Fruit fly (Drosophila melanogaster) whole organism, embryonic: ENCODE data around the gene CG32073.
A peak's percentile ranks its signal among the peaks of the same experiment; 100 is the strongest.

Experiments
- Ada2b ChIP-seq: fragments of 200-800 bp; sonication (Bioruptor generic); IDR thresholded peaks from 2 replicates; pipeline ENCODE4 v1.3.6; 2022; ENCODE audit warnings: missing biosample characterization, missing genetic modification characterization
- B-H1 ChIP-seq: fragments of 200-800 bp; sonication (Bioruptor generic); IDR thresholded peaks from 3 replicates; pipeline ENCODE4 v1.3.6; 2022; ENCODE audit warnings: missing biosample characterization, missing genetic modification characterization
- CG10147 ChIP-seq: fragments of 200-800 bp; sonication (Bioruptor generic); optimal IDR thresholded peaks from 2 replicates; lab custom pipeline; 2019; ENCODE audit warnings: missing biosample characterization, mild to moderate bottlenecking, missing genetic modification characterization, moderate library complexity
- CG10321 ChIP-seq: fragments of 200-800 bp; sonication (Bioruptor generic); IDR thresholded peaks from 2 replicates; pipeline ENCODE4 v1.3.6; 2022; ENCODE audit warnings: missing biosample characterization, missing genetic modification characterization
- CG10959 ChIP-seq: fragments of 200-800 bp; sonication (Bioruptor generic); IDR thresholded peaks from 2 replicates; pipeline ENCODE4 v1.3.6; 2022; ENCODE audit warnings: missing biosample characterization, missing genetic modification characterization
- CG11504 ChIP-seq: fragments of 200-800 bp; sonication (Bioruptor generic); optimal IDR thresholded peaks from 3 replicates; lab custom pipeline; 2019; ENCODE audit warnings: missing biosample characterization, mild to moderate bottlenecking, missing genetic modification characterization, moderate library complexity
- CG13894 ChIP-seq: fragments of 200-800 bp; sonication (Bioruptor generic); optimal IDR thresholded peaks from 3 replicates; lab custom pipeline; 2018; ENCODE audit warnings: missing biosample characterization, mild to moderate bottlenecking, missing genetic modification characterization, moderate library complexity
- CG17186 ChIP-seq: fragments of 200-800 bp; sonication (Bioruptor generic); optimal IDR thresholded peaks from 3 replicates; lab custom pipeline; 2017; ENCODE audit warnings: missing biosample characterization, missing genetic modification reagents, missing genetic modification characterization
- CG17359 ChIP-seq: fragments of 200-800 bp; sonication (Bioruptor generic); optimal IDR thresholded peaks from 3 replicates; lab custom pipeline; 2018; ENCODE audit warnings: missing biosample characterization, mild to moderate bottlenecking, missing genetic modification characterization, moderate library complexity
- CG17802 ChIP-seq: fragments of 200-800 bp; sonication (Bioruptor generic); optimal IDR thresholded peaks from 2 replicates; lab custom pipeline; 2018; ENCODE audit warnings: missing biosample characterization, mild to moderate bottlenecking, missing genetic modification characterization, moderate library complexity
- CG18262 ChIP-seq: fragments of 200-800 bp; optimal IDR thresholded peaks from 3 replicates; lab custom pipeline; 2019; ENCODE audit warnings: missing biosample characterization, mild to moderate bottlenecking, missing genetic modification characterization, moderate library complexity
- CG18764 ChIP-seq: fragments of 200-800 bp; sonication (Bioruptor generic); optimal IDR thresholded peaks from 3 replicates; lab custom pipeline; 2016; ENCODE audit warnings: missing biosample characterization, missing genetic modification characterization
- CG3726 ChIP-seq: fragments of 200-800 bp; sonication (Bioruptor generic); IDR thresholded peaks from 3 replicates; pipeline ENCODE4, ENCODE4 v1.3.6; 2022; ENCODE audit warnings: missing biosample characterization, missing genetic modification characterization
- CG42726 ChIP-seq: fragments of 200-800 bp; sonication (Bioruptor generic); IDR thresholded peaks from 2 replicates; pipeline ENCODE4 v1.3.6; 2022; ENCODE audit warnings: missing biosample characterization, missing genetic modification characterization; ENCODE audit not compliant: partially characterized antibody
- CG4617 ChIP-seq: fragments of 200-800 bp; sonication (Bioruptor generic); optimal IDR thresholded peaks from 3 replicates; lab custom pipeline; 2016; ENCODE audit warnings: missing biosample characterization, missing genetic modification characterization, borderline replicate concordance
- CG5953 ChIP-seq: fragments of 200-800 bp; sonication (Bioruptor generic); IDR thresholded peaks from 2 replicates; pipeline ENCODE4 v1.3.6; 2022; ENCODE audit warnings: missing biosample characterization, missing genetic modification characterization
- CG6683 ChIP-seq: fragments of 200-800 bp; sonication (Bioruptor generic); optimal IDR thresholded peaks from 2 replicates; lab custom pipeline; 2017; ENCODE audit warnings: missing biosample characterization, mild to moderate bottlenecking, missing genetic modification characterization, missing genetic modification reagents
- CG6854 ChIP-seq: fragments of 200-800 bp; sonication (Bioruptor generic); optimal IDR thresholded peaks from 3 replicates; lab custom pipeline; 2017; ENCODE audit warnings: missing biosample characterization, mild to moderate bottlenecking, missing genetic modification characterization
- CG7786 ChIP-seq: fragments of 200-800 bp; sonication (Bioruptor generic); optimal IDR thresholded peaks from 2 replicates; lab custom pipeline; 2016; ENCODE audit warnings: missing biosample characterization, missing genetic modification characterization
- CG8478 ChIP-seq: fragments of >200 bp; optimal IDR thresholded peaks from 2 replicates; lab custom pipeline; 2018
- CG9797 ChIP-seq: fragments of 200-800 bp; sonication (Bioruptor generic); optimal IDR thresholded peaks from 3 replicates; lab custom pipeline; 2018; ENCODE audit warnings: missing biosample characterization, mild to moderate bottlenecking, missing genetic modification characterization
- CG9876 ChIP-seq: fragments of 200-800 bp; sonication (Bioruptor generic); optimal IDR thresholded peaks from 2 replicates; lab custom pipeline; 2016; ENCODE audit warnings: missing biosample characterization, missing genetic modification characterization
- Doc2 ChIP-seq: fragments of 200-800 bp; sonication (Bioruptor generic); IDR thresholded peaks from 2 replicates; pipeline ENCODE4 v1.3.6; 2022; ENCODE audit warnings: missing biosample characterization, missing genetic modification characterization
- Kr ChIP-seq: fragments of 200-800 bp; sonication (Bioruptor generic); optimal IDR thresholded peaks from 2 replicates; lab custom pipeline; 2017; ENCODE audit warnings: missing biosample characterization, mild to moderate bottlenecking, missing genetic modification characterization
- Med ChIP-seq: fragments of 200-800 bp; sonication (Bioruptor generic); peaks from one replicate; lab custom pipeline; 2016; ENCODE audit warnings: missing biosample characterization, missing genetic modification characterization, mild to moderate bottlenecking, inconsistent platforms, moderate library complexity
- Side ChIP-seq: fragments of 200-800 bp; sonication (Bioruptor generic); optimal IDR thresholded peaks from 2 replicates; lab custom pipeline; 2016; ENCODE audit warnings: missing biosample characterization, missing genetic modification characterization
- Taf1 ChIP-seq: fragments of 200-800 bp; sonication (Bioruptor generic); IDR thresholded peaks from 2 replicates; pipeline ENCODE4 v1.3.6; 2022; ENCODE audit warnings: missing biosample characterization, missing genetic modification characterization
- Tbp ChIP-seq: fragments of >200 bp; optimal IDR thresholded peaks from 2 replicates; lab custom pipeline; 2018; ENCODE audit warnings: missing biosample characterization, missing genetic modification characterization
- bab2 ChIP-seq: fragments of 200-800 bp; sonication (Bioruptor generic); optimal IDR thresholded peaks from 2 replicates; lab custom pipeline; 2016; ENCODE audit warnings: missing biosample characterization, missing genetic modification characterization
- cato ChIP-seq: fragments of 200-800 bp; sonication (Bioruptor generic); optimal IDR thresholded peaks from 2 replicates; lab custom pipeline; 2016; ENCODE audit warnings: missing biosample characterization, missing genetic modification characterization, borderline replicate concordance
- caup ChIP-seq: fragments of 200-800 bp; sonication (Bioruptor generic); optimal IDR thresholded peaks from 3 replicates; lab custom pipeline; 2017; ENCODE audit warnings: missing biosample characterization, mild to moderate bottlenecking, missing genetic modification characterization, moderate library complexity; ENCODE audit not compliant: severe bottlenecking
- crol ChIP-seq: fragments of 200-800 bp; sonication (Bioruptor generic); IDR thresholded peaks from 2 replicates; pipeline ENCODE4 v1.3.6; 2022; ENCODE audit warnings: missing biosample characterization, missing genetic modification characterization
- danr ChIP-seq: fragments of 200-800 bp; sonication (Bioruptor generic); IDR thresholded peaks from 2 replicates; pipeline ENCODE4 v1.3.6; 2022; ENCODE audit warnings: missing biosample characterization, missing genetic modification characterization
- disco-r ChIP-seq: fragments of 200-800 bp; sonication (Bioruptor generic); optimal IDR thresholded peaks from 2 replicates; lab custom pipeline; 2016; ENCODE audit warnings: missing biosample characterization, missing genetic modification characterization
- gcm ChIP-seq: fragments of 200-800 bp; sonication (Bioruptor generic); optimal IDR thresholded peaks from 2 replicates; lab custom pipeline; 2019; ENCODE audit warnings: missing biosample characterization, mild to moderate bottlenecking, missing genetic modification characterization, moderate library complexity
- gfzf ChIP-seq: fragments of 200-800 bp; sonication (Bioruptor generic); optimal IDR thresholded peaks from 2 replicates; lab custom pipeline; 2016; ENCODE audit warnings: missing biosample characterization, mild to moderate bottlenecking, missing genetic modification characterization, moderate library complexity
- her ChIP-seq: fragments of 200-800 bp; sonication (Bioruptor generic); optimal IDR thresholded peaks from 2 replicates; lab custom pipeline; 2016; ENCODE audit warnings: missing biosample characterization, missing genetic modification characterization
- jumu ChIP-seq: fragments of 200-800 bp; sonication (Bioruptor generic); optimal IDR thresholded peaks from 3 replicates; lab custom pipeline; 2016; ENCODE audit warnings: missing biosample characterization, missing genetic modification characterization
- kah ChIP-seq: fragments of 200-800 bp; sonication (Bioruptor generic); optimal IDR thresholded peaks from 2 replicates; lab custom pipeline; 2018; ENCODE audit warnings: missing biosample characterization, mild to moderate bottlenecking, missing genetic modification characterization
- otp ChIP-seq: fragments of 200-800 bp; sonication (Bioruptor generic); IDR thresholded peaks from 3 replicates; pipeline ENCODE4, ENCODE4 v1.3.6; 2022; ENCODE audit warnings: missing biosample characterization, missing genetic modification characterization
- pho ChIP-seq: fragments of 200-800 bp; sonication (Bioruptor generic); optimal IDR thresholded peaks from 2 replicates; lab custom pipeline; 2016; ENCODE audit warnings: missing biosample characterization, missing genetic modification characterization
- pita ChIP-seq: fragments of 200-800 bp; sonication (Bioruptor generic); optimal IDR thresholded peaks from 2 replicates; lab custom pipeline; 2017; ENCODE audit warnings: missing biosample characterization, mild to moderate bottlenecking, missing genetic modification characterization
- scrt ChIP-seq: fragments of 200-800 bp; sonication (Bioruptor generic); optimal IDR thresholded peaks from 2 replicates; lab custom pipeline; 2018; ENCODE audit warnings: missing biosample characterization, mild to moderate bottlenecking, missing genetic modification characterization, moderate library complexity
- sna ChIP-seq: fragments of 200-800 bp; sonication (Bioruptor generic); IDR thresholded peaks from 2 replicates; pipeline ENCODE4 v1.3.6; 2022; ENCODE audit warnings: missing biosample characterization, missing genetic modification characterization; ENCODE audit not compliant: partially characterized antibody
- stwl ChIP-seq: fragments of 200-800 bp; sonication (Bioruptor generic); optimal IDR thresholded peaks from 3 replicates; lab custom pipeline; 2018; ENCODE audit warnings: missing biosample characterization, mild to moderate bottlenecking, missing genetic modification characterization, moderate library complexity
- trem ChIP-seq: fragments of 200-800 bp; optimal IDR thresholded peaks from 3 replicates; lab custom pipeline; 2019; ENCODE audit warnings: missing biosample characterization, mild to moderate bottlenecking, missing genetic modification characterization, moderate library complexity
- unc-4 ChIP-seq: fragments of 200-800 bp; sonication (Bioruptor generic); IDR thresholded peaks from 2 replicates; pipeline ENCODE4 v1.3.6; 2022; ENCODE audit warnings: missing biosample characterization, missing genetic modification characterization; ENCODE audit not compliant: partially characterized antibody
- zf30C ChIP-seq: fragments of 200-800 bp; sonication (Bioruptor generic); optimal IDR thresholded peaks from 3 replicates; lab custom pipeline; 2018; ENCODE audit warnings: missing biosample characterization, mild to moderate bottlenecking, missing genetic modification characterization
- zfh2 ChIP-seq: fragments of 200-800 bp; sonication (Bioruptor generic); optimal IDR thresholded peaks from 2 replicates; lab custom pipeline; 2016; ENCODE audit warnings: missing biosample characterization, missing genetic modification characterization

Gene CG32073

dm6 chr3L:11112427-11112826, 5.0 kb upstream of the CG32073 start (continued):
- TF ChIP-seq Med (GFP tag; lab: Kevin White, UChicago), result peak; percentile 59
- 0 out of 2 replicates have a peak, but pooled peaks have one; percentile 10 for TF ChIP-seq CG42726 (GFP tag; lab: Robert Waterston, UW)
- TF ChIP-seq crol (GFP tag; lab: Robert Waterston, UW), result peak; percentile 38; the same call in 1 of the 2 replicates
- no peak for TF ChIP-seq Kr (GFP tag; lab: Kevin White, UChicago)
- TF ChIP-seq CG8478 (lab: Kevin White, UChicago), result peak; percentile 55
- no peak for TF ChIP-seq CG3726 (GFP tag; lab: Robert Waterston, UW)
- no peak for TF ChIP-seq CG6854 (GFP tag; lab: Kevin White, UChicago)
- TF ChIP-seq CG10321 (GFP tag; lab: Robert Waterston, UW), result 0 out of 2 replicates have a peak, but pooled peaks have one; percentile 43

dm6 chr3L:11109454-11109853, 2.1 kb upstream of the CG32073 start, which contains the start of the genes CG34012 and emei:
TSS of gene CG34012 (minus strand) at chr3L:11109505.
TSS of gene emei (plus strand) at chr3L:11109690.
- no peak for TF ChIP-seq CG9876 (GFP tag; lab: Kevin White, UChicago)
- peak; percentile 18 for TF ChIP-seq CG17186 (GFP tag; lab: Kevin White, UChicago)
- TF ChIP-seq jumu (GFP tag; lab: Kevin White, UChicago), result no peak
- TF ChIP-seq Doc2 (GFP tag; lab: Robert Waterston, UW), result no peak
- TF ChIP-seq CG13894 (tag; lab: Kevin White, UChicago), result no peak
- TF ChIP-seq CG42726 (GFP tag; lab: Robert Waterston, UW), result no peak
- no peak for TF ChIP-seq CG17802 (tag; lab: Kevin White, UChicago)
- peak; percentile 10 for TF ChIP-seq trem (tag; lab: Kevin White, UChicago)
- no peak for TF ChIP-seq kah (GFP tag; lab: Kevin White, UChicago)
- peak; percentile 6 for TF ChIP-seq CG4617
- TF ChIP-seq Taf1 (GFP tag; lab: Robert Waterston, UW), result no peak
- no peak for TF ChIP-seq CG17359
- no peak for TF ChIP-seq Tbp
- no peak for TF ChIP-seq caup
- no peak for TF ChIP-seq unc-4 (GFP tag; lab: Robert Waterston, UW)
- no peak for TF ChIP-seq her (GFP tag; lab: Kevin White, UChicago)
- TF ChIP-seq pho (GFP tag; lab: Kevin White, UChicago), result no peak
- no peak for TF ChIP-seq CG7786 (GFP tag; lab: Kevin White, UChicago)
- no peak for TF ChIP-seq CG18764
- TF ChIP-seq Side, result no peak
- TF ChIP-seq scrt (GFP tag; lab: Kevin White, UChicago), result no peak
- no peak for TF ChIP-seq CG10147
- TF ChIP-seq danr (GFP tag; lab: Robert Waterston, UW), result no peak
- TF ChIP-seq zfh2 (GFP tag; lab: Kevin White, UChicago), result no peak
- TF ChIP-seq gfzf (GFP tag; lab: Kevin White, UChicago), result peak; percentile 77
- TF ChIP-seq otp (GFP tag; lab: Robert Waterston, UW), result no peak
- TF ChIP-seq Ada2b, result no peak
- TF ChIP-seq stwl, result peak; percentile 26
- TF ChIP-seq CG10959 (GFP tag; lab: Robert Waterston, UW), result no peak
- no peak for TF ChIP-seq B-H1
- TF ChIP-seq sna (GFP tag; lab: Robert Waterston, UW), result 0 out of 2 replicates have a peak, but pooled peaks have one; percentile 30
- no peak for TF ChIP-seq CG5953 (GFP tag; lab: Robert Waterston, UW)
- TF ChIP-seq zf30C, result no peak
- no peak for TF ChIP-seq cato (GFP tag; lab: Kevin White, UChicago)
- no peak for TF ChIP-seq CG11504
- TF ChIP-seq pita (GFP tag; lab: Kevin White, UChicago), result no peak
- TF ChIP-seq CG9797 (GFP tag; lab: Kevin White, UChicago), result peak; percentile 47
- no peak for TF ChIP-seq CG6683
- TF ChIP-seq bab2 (GFP tag; lab: Kevin White, UChicago), result no peak
- TF ChIP-seq disco-r, result no peak
- TF ChIP-seq gcm (GFP tag; lab: Kevin White, UChicago), result no peak
- no peak for TF ChIP-seq CG18262
